Fruit fly (Drosophila melanogaster) whole organism, embryonic: ENCODE data around the gene PolQ.
A peak's percentile ranks its signal among the peaks of the same experiment; 100 is the strongest.

Experiments
- Blimp-1 ChIP-seq: fragments of 200-800 bp; sonication (Bioruptor generic); optimal IDR thresholded peaks from 3 replicates; lab custom pipeline; 2018; ENCODE audit warnings: missing biosample characterization, missing genetic modification characterization, mild to moderate bottlenecking, moderate library complexity, missing genetic modification reagents
- C15 ChIP-seq: fragments of 200-800 bp; sonication (Bioruptor generic); IDR thresholded peaks from 3 replicates; pipeline ENCODE4 v1.3.6; 2022; ENCODE audit warnings: missing biosample characterization, missing genetic modification characterization
- CG10366 ChIP-seq: fragments of 200-800 bp; sonication (Bioruptor generic); IDR thresholded peaks from 2 replicates; pipeline ENCODE4 v1.3.6; 2022; ENCODE audit warnings: missing biosample characterization, missing genetic modification characterization
- CG11247 ChIP-seq: fragments of 200-800 bp; sonication (Bioruptor generic); IDR thresholded peaks from 2 replicates; pipeline ENCODE4 v1.3.6; 2022; ENCODE audit warnings: missing biosample characterization, missing genetic modification characterization
- CG11456 ChIP-seq: fragments of 200-800 bp; sonication (Bioruptor generic); IDR thresholded peaks from 3 replicates; pipeline ENCODE4 v1.3.6; 2022; ENCODE audit warnings: missing biosample characterization, missing genetic modification characterization
- CG12659 ChIP-seq: fragments of 200-800 bp; sonication (Bioruptor generic); optimal IDR thresholded peaks from 3 replicates; lab custom pipeline; 2017; ENCODE audit warnings: mild to moderate bottlenecking, missing biosample characterization, missing genetic modification reagents, missing genetic modification characterization
- CG12744 ChIP-seq: fragments of 200-800 bp; sonication (Bioruptor generic); optimal IDR thresholded peaks from 2 replicates; lab custom pipeline; 2016; ENCODE audit warnings: missing biosample characterization, missing genetic modification characterization
- CG15073 ChIP-seq: fragments of 200-800 bp; sonication (Bioruptor generic); optimal IDR thresholded peaks from 2 replicates; lab custom pipeline; 2016; ENCODE audit warnings: missing biosample characterization, missing genetic modification characterization
- CG15269 ChIP-seq: fragments of 200-800 bp; sonication (Bioruptor generic); optimal IDR thresholded peaks from 2 replicates; lab custom pipeline; 2018; ENCODE audit warnings: missing biosample characterization, mild to moderate bottlenecking, missing genetic modification characterization, moderate library complexity
- CG15514 ChIP-seq: fragments of 200-800 bp; sonication (Bioruptor generic); optimal IDR thresholded peaks from 3 replicates; lab custom pipeline; 2017; ENCODE audit warnings: missing biosample characterization, missing genetic modification characterization, mild to moderate bottlenecking, moderate library complexity, missing genetic modification reagents
- CG16815 ChIP-seq: fragments of 200-800 bp; sonication (Bioruptor generic); optimal IDR thresholded peaks from 3 replicates; lab custom pipeline; 2017; ENCODE audit warnings: missing biosample characterization, mild to moderate bottlenecking, missing genetic modification characterization
- CG17385 ChIP-seq: fragments of 200-800 bp; sonication (Bioruptor generic); optimal IDR thresholded peaks from 3 replicates; lab custom pipeline; 2018; ENCODE audit warnings: missing biosample characterization, mild to moderate bottlenecking, missing genetic modification characterization
- CG17829 ChIP-seq: fragments of 200-800 bp; optimal IDR thresholded peaks from 2 replicates; lab custom pipeline; 2019; ENCODE audit warnings: missing biosample characterization, mild to moderate bottlenecking, missing genetic modification characterization, moderate library complexity
- CG2120 ChIP-seq: fragments of 200-800 bp; sonication (Bioruptor generic); optimal IDR thresholded peaks from 3 replicates; lab custom pipeline; 2016; ENCODE audit warnings: missing biosample characterization, missing genetic modification characterization
- CG2712 ChIP-seq: fragments of 200-800 bp; optimal IDR thresholded peaks from 3 replicates; lab custom pipeline; 2019; ENCODE audit warnings: missing biosample characterization, mild to moderate bottlenecking, missing genetic modification characterization, moderate library complexity
- CG30403 ChIP-seq: fragments of 200-800 bp; sonication (Bioruptor generic); optimal IDR thresholded peaks from 3 replicates; lab custom pipeline; 2016; ENCODE audit warnings: missing biosample characterization, missing genetic modification characterization
- CG31365 ChIP-seq: fragments of 200-800 bp; sonication (Bioruptor generic); optimal IDR thresholded peaks from 2 replicates; lab custom pipeline; 2018; ENCODE audit warnings: missing biosample characterization, mild to moderate bottlenecking, missing genetic modification characterization
- CG5245 ChIP-seq: fragments of 200-800 bp; sonication (Bioruptor generic); optimal IDR thresholded peaks from 3 replicates; lab custom pipeline; 2016; ENCODE audit warnings: missing biosample characterization, missing genetic modification characterization
- CG7839 ChIP-seq: fragments of 200-800 bp; sonication (Bioruptor generic); optimal IDR thresholded peaks from 3 replicates; lab custom pipeline; 2018; ENCODE audit warnings: missing biosample characterization, mild to moderate bottlenecking, missing genetic modification characterization, moderate library complexity
- CG7987 ChIP-seq: fragments of 200-800 bp; sonication (Bioruptor generic); optimal IDR thresholded peaks from 2 replicates; lab custom pipeline; 2018; ENCODE audit warnings: missing biosample characterization, mild to moderate bottlenecking, missing genetic modification characterization, moderate library complexity
- CG8290 ChIP-seq, 3 experiments: fragments of 200-800 bp; sonication (Bioruptor generic); optimal IDR thresholded peaks; 2 replicates each; lab custom pipeline; 2016 to 2019; ENCODE audit warnings: missing biosample characterization in 3 of 3, missing genetic modification characterization in 3 of 3, mild to moderate bottlenecking in 2 of 3, moderate library complexity in 1 of 3
- CG8388 ChIP-seq: fragments of 200-800 bp; sonication (Bioruptor generic); optimal IDR thresholded peaks from 2 replicates; lab custom pipeline; 2019; ENCODE audit warnings: missing biosample characterization, mild to moderate bottlenecking, missing genetic modification characterization, moderate library complexity
- CTCF ChIP-seq: fragments of 200-800 bp; sonication (Bioruptor generic); optimal IDR thresholded peaks from 2 replicates; lab custom pipeline; 2017; ENCODE audit warnings: missing biosample characterization, mild to moderate bottlenecking, missing genetic modification characterization, moderate library complexity
- CoRest ChIP-seq: fragments of 200-800 bp; sonication (Bioruptor generic); optimal IDR thresholded peaks from 3 replicates; lab custom pipeline; 2018; ENCODE audit warnings: missing biosample characterization, mild to moderate bottlenecking, missing genetic modification characterization, moderate library complexity
- Dp ChIP-seq: fragments of 200-800 bp; sonication (Bioruptor generic); optimal IDR thresholded peaks from 2 replicates; lab custom pipeline; 2018; ENCODE audit warnings: missing biosample characterization, mild to moderate bottlenecking, missing genetic modification characterization, moderate library complexity
- ERR ChIP-seq: fragments of 200-800 bp; sonication (Bioruptor generic); optimal IDR thresholded peaks from 2 replicates; lab custom pipeline; 2016; ENCODE audit warnings: missing biosample characterization, missing genetic modification characterization
- HLHmδ ChIP-seq: fragments of 200-800 bp; sonication (Bioruptor generic); optimal IDR thresholded peaks from 2 replicates; lab custom pipeline; 2018; ENCODE audit warnings: missing biosample characterization, mild to moderate bottlenecking, missing genetic modification characterization, moderate library complexity
- Hmr ChIP-seq: fragments of 200-800 bp; sonication (Bioruptor generic); optimal IDR thresholded peaks from 3 replicates; lab custom pipeline; 2017; ENCODE audit warnings: mild to moderate bottlenecking, missing biosample characterization, missing genetic modification reagents, missing genetic modification characterization
- Hr51 ChIP-seq, 2 experiments: fragments of 200-800 bp; sonication (Bioruptor generic); optimal IDR thresholded peaks; 2 replicates in 1 of 2; 3 replicates in 1 of 2; lab custom pipeline; 2016 to 2018; ENCODE audit warnings: missing biosample characterization in 2 of 2, missing genetic modification characterization in 2 of 2, mild to moderate bottlenecking in 1 of 2, moderate library complexity in 1 of 2
- Meics ChIP-seq: fragments of 200-800 bp; sonication (Bioruptor generic); optimal IDR thresholded peaks from 2 replicates; lab custom pipeline; 2017; ENCODE audit warnings: missing biosample characterization, mild to moderate bottlenecking, missing genetic modification characterization
- NFAT ChIP-seq: fragments of 200-800 bp; sonication (Bioruptor generic); IDR thresholded peaks from 2 replicates; pipeline ENCODE4 v1.3.6; 2022; ENCODE audit warnings: missing biosample characterization, missing genetic modification characterization
- Nf-YC ChIP-seq: fragments of 200-800 bp; optimal IDR thresholded peaks from 3 replicates; lab custom pipeline; 2019; ENCODE audit warnings: missing biosample characterization, mild to moderate bottlenecking, missing genetic modification characterization, moderate library complexity
- Ravus ChIP-seq: fragments of 200-800 bp; sonication (Bioruptor generic); IDR thresholded peaks from 2 replicates; pipeline ENCODE4 v1.3.6; 2022; ENCODE audit warnings: missing biosample characterization, missing genetic modification characterization
- Rfx ChIP-seq: fragments of 200-800 bp; sonication (Bioruptor generic); IDR thresholded peaks from 2 replicates; pipeline ENCODE4 v1.3.6; 2022; ENCODE audit warnings: missing biosample characterization, missing genetic modification characterization
- Sox102F ChIP-seq: fragments of 200-800 bp; sonication (Bioruptor generic); optimal IDR thresholded peaks from 2 replicates; lab custom pipeline; 2018; ENCODE audit warnings: missing biosample characterization, mild to moderate bottlenecking, missing genetic modification characterization, moderate library complexity
- ara ChIP-seq: fragments of 200-800 bp; sonication (Bioruptor generic); IDR thresholded peaks from 2 replicates; pipeline ENCODE4 v1.3.6; 2022; ENCODE audit warnings: missing biosample characterization, missing genetic modification characterization
- chinmo ChIP-seq: fragments of 200-800 bp; sonication (Bioruptor generic); IDR thresholded peaks from 4 replicates; pipeline ENCODE4 v1.3.6; 2022; ENCODE audit warnings: missing biosample characterization, missing genetic modification characterization; ENCODE audit not compliant: partially characterized antibody
- dpn ChIP-seq, 2 experiments: fragments of 200-800 bp; sonication (Bioruptor generic); optimal IDR thresholded peaks; 3 replicates each; lab custom pipeline; 2016; ENCODE audit warnings: missing biosample characterization in 2 of 2, missing genetic modification characterization in 2 of 2
- dysf ChIP-seq: fragments of 200-800 bp; sonication (Bioruptor generic); IDR thresholded peaks from 3 replicates; pipeline ENCODE4 v1.3.6; 2022; ENCODE audit warnings: missing biosample characterization, missing genetic modification characterization
- exex ChIP-seq: fragments of 200-800 bp; sonication (Bioruptor generic); optimal IDR thresholded peaks from 4 replicates; lab custom pipeline; 2018; ENCODE audit warnings: missing biosample characterization, mild to moderate bottlenecking, missing genetic modification characterization, moderate library complexity
- fu2 ChIP-seq: fragments of 200-800 bp; sonication (Bioruptor generic); optimal IDR thresholded peaks from 2 replicates; lab custom pipeline; 2016; ENCODE audit warnings: missing biosample characterization, missing genetic modification characterization
- grau ChIP-seq: fragments of 200-800 bp; optimal IDR thresholded peaks from 3 replicates; lab custom pipeline; 2019; ENCODE audit warnings: missing biosample characterization, mild to moderate bottlenecking, missing genetic modification characterization, moderate library complexity
- lbe ChIP-seq: fragments of 200-800 bp; sonication (Bioruptor generic); optimal IDR thresholded peaks from 2 replicates; lab custom pipeline; 2016; ENCODE audit warnings: missing biosample characterization, mild to moderate bottlenecking, missing genetic modification characterization
- onecut ChIP-seq: fragments of 200-800 bp; sonication (Bioruptor generic); IDR thresholded peaks from 2 replicates; pipeline ENCODE4 v1.3.6; 2022; ENCODE audit warnings: missing biosample characterization, missing genetic modification characterization
- pb ChIP-seq: fragments of 200-800 bp; sonication (Bioruptor generic); optimal IDR thresholded peaks from 3 replicates; lab custom pipeline; 2016; ENCODE audit warnings: missing biosample characterization, missing genetic modification characterization
- repo ChIP-seq: fragments of 200-800 bp; sonication (Bioruptor generic); optimal IDR thresholded peaks from 2 replicates; lab custom pipeline; 2016; ENCODE audit warnings: missing biosample characterization, missing genetic modification characterization
- seq ChIP-seq: fragments of 200-800 bp; sonication (Bioruptor generic); IDR thresholded peaks from 2 replicates; pipeline ENCODE4 v1.3.6; 2022; ENCODE audit warnings: missing biosample characterization, missing genetic modification characterization
- slbo ChIP-seq: fragments of 200-800 bp; sonication (Bioruptor generic); IDR thresholded peaks from 2 replicates; pipeline ENCODE4 v1.3.6; 2022; ENCODE audit warnings: missing biosample characterization, missing genetic modification characterization
- sob ChIP-seq: fragments of 200-800 bp; sonication (Bioruptor generic); IDR thresholded peaks from 2 replicates; pipeline ENCODE4 v1.3.6; 2022; ENCODE audit warnings: missing biosample characterization, missing genetic modification characterization
- unpg ChIP-seq: fragments of 200-800 bp; sonication (Bioruptor generic); optimal IDR thresholded peaks from 3 replicates; lab custom pipeline; 2018; ENCODE audit warnings: missing biosample characterization, mild to moderate bottlenecking, missing genetic modification characterization, moderate library complexity

PolQ gene

DNA sequence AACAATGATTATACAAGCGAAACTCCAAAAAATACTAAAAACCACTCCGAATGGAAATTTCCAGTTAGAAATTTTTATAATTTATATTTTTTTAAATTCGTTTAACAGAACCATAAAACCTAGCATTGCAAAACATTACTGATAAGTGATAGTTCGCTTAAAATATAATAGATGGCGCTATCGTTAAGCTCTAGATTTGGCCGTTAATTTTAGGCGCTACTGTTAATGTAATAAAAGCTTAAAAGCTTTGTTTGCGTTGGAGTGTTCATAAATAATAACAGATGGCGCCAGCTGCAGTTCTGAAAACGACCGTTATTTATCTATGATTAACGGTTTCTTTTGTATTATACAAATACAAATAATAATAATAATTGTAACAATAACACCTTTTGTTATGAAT lies 11.7 kb upstream of the PolQ start (continued):
- TF ChIP-seq Meics (GFP tag; lab: Kevin White, UChicago) (peak; percentile 36), dysf (GFP tag; lab: Robert Waterston, UW) (peak; percentile 9; the same call in 1 of the 3 replicates), unpg (peak; percentile 22), CG7839 (tag; lab: Kevin White, UChicago) (peak; percentile 29), Hmr (GFP tag; lab: Kevin White, UChicago) (peak; percentile 22), Blimp-1 (GFP tag; lab: Kevin White, UChicago) (peak; percentile 26), Rfx (peak; percentile 25; the same call in 1 of the 2 replicates), NFAT (GFP tag; lab: Robert Waterston, UW) (peak; percentile 30; the same call in 1 of the 2 replicates), ERR (GFP tag; lab: Kevin White, UChicago) (no peak), Ravus (GFP tag; lab: Robert Waterston, UW) (no peak), CG15514 (GFP tag; lab: Kevin White, UChicago) (peak; percentile 20), CG12659 (peak; percentile 24), CG8388 (GFP tag; lab: Kevin White, UChicago) (peak; percentile 49), chinmo (peak; percentile 53; the same call in 1 of the 4 replicates), CG11456 (peak; percentile 68; the same call in 2 of the 3 replicates), CG30403 (peak; percentile 2), Hr51 (GFP tag; optimal IDR thresholded peaks at IDR 0.05; lab: Kevin White, UChicago) (peak in 1 of 2 experiments; percentile 16), CG2120 (GFP tag; lab: Kevin White, UChicago) (peak; percentile 3), CG16815 (GFP tag; lab: Kevin White, UChicago) (no peak), exex (tag; lab: Kevin White, UChicago) (peak; percentile 36), CG5245 (GFP tag; lab: Kevin White, UChicago) (peak; percentile 18), HLHmδ (GFP tag; lab: Kevin White, UChicago) (no peak), onecut (peak; percentile 9; the same call in 1 of the 2 replicates), CG8290 (GFP tag; optimal IDR thresholded peaks at IDR 0.05; lab: Kevin White, UChicago) (no peak), CG8290 (tag; optimal IDR thresholded peaks at IDR 0.05; lab: Kevin White, UChicago) (peak in 1 of 2 experiments; percentile 21), CG15073 (GFP tag; lab: Kevin White, UChicago) (peak; percentile 89), sob (GFP tag; lab: Robert Waterston, UW) (0 out of 2 replicates have a peak, but pooled peaks have one; percentile 11), repo (no peak), lbe (GFP tag; lab: Kevin White, UChicago) (peak; percentile 68), CTCF (GFP tag; lab: Kevin White, UChicago) (peak; percentile 97), Dp (GFP tag; lab: Kevin White, UChicago) (peak; percentile 9), CG2712 (tag; lab: Kevin White, UChicago) (peak; percentile 18), CG12744 (GFP tag; lab: Kevin White, UChicago) (no peak), grau (peak; percentile 54), Sox102F (GFP tag; lab: Kevin White, UChicago) (peak; percentile 28), CG17829 (tag; lab: Kevin White, UChicago) (peak; percentile 18), seq (GFP tag; lab: Robert Waterston, UW) (no peak), fu2 (GFP tag; lab: Kevin White, UChicago) (no peak), CoRest (tag; lab: Kevin White, UChicago) (peak; percentile 19), CG31365 (tag; lab: Kevin White, UChicago) (no peak), slbo (GFP tag; lab: Robert Waterston, UW) (peak; percentile 50; the same call in 1 of the 2 replicates), pb (GFP tag; lab: Kevin White, UChicago) (no peak), CG10366 (GFP tag; lab: Robert Waterston, UW) (no peak), CG7987 (GFP tag; lab: Kevin White, UChicago) (peak; percentile 19), Nf-YC (tag; lab: Kevin White, UChicago) (peak; percentile 29), ara (no peak), CG17385 (GFP tag; lab: Kevin White, UChicago) (peak; percentile 3), C15 (GFP tag; lab: Robert Waterston, UW) (no peak), CG15269 (tag; lab: Kevin White, UChicago) (peak; percentile 36), CG11247 (GFP tag; lab: Robert Waterston, UW) (0 out of 2 replicates have a peak, but pooled peaks have one; percentile 27), dpn (GFP tag; optimal IDR thresholded peaks at IDR 0.05; lab: Kevin White, UChicago) (peak in 1 of 2 experiments; percentile 15)
